Worm (Caenorhabditis elegans): ENCODE results near the gene K08F8.15.

DNA sequence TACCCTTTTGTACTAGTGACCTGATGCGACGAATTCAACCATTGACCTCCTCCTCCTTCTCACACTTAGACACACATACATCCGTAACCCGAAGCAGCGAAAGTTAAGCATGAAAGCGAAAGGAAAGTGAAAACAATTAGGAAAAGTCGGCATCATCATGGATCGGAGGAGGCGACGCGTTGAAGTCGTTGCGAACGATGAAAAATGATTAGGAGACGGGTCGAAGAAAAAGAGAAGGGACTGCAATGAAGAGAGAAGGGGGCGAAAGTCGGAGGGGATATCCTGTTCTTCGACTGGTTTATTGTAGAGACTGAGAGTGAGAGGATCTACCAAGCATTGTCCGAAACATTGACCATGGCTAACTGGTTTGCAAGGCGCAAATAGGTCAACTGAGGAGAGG lies 15.6 kb upstream of the K08F8.15 start:
- no peak for TF ChIP-seq hmbx-1 (tag; optimal IDR thresholded peaks at IDR 0.05)
- TF ChIP-seq hmg-4 (GFP tag; optimal IDR thresholded peaks at IDR 0.05) = no peak
- no peak for TF ChIP-seq scrt-1 (GFP tag; IDR thresholded peaks at IDR 0.05)
- TF ChIP-seq ceh-13 (GFP tag; optimal IDR thresholded peaks at IDR 0.05) = no peak
- TF ChIP-seq ama-1 (optimal IDR thresholded peaks at IDR 0.05) = no peak
- TF ChIP-seq aly-1 (tag; optimal IDR thresholded peaks at IDR 0.05) = no peak
- no peak for TF ChIP-seq flt-1 (GFP tag; IDR thresholded peaks at IDR 0.05)
- no peak for TF ChIP-seq pes-1 (GFP tag; IDR thresholded peaks at IDR 0.05)
- no peak for TF ChIP-seq B0310.2 (tag; optimal IDR thresholded peaks at IDR 0.05)
- no peak for TF ChIP-seq F13C5.2 (tag; optimal IDR thresholded peaks at IDR 0.05)
- no peak for TF ChIP-seq tra-4 (tag; optimal IDR thresholded peaks at IDR 0.05)
- TF ChIP-seq tbx-37 (GFP tag; conservative IDR thresholded peaks at IDR 0.05) = no peak

All from whole organism, early embryonic.